Worm (Caenorhabditis elegans) whole organism, young adult: ENCODE results near the gene mpz-5.

Experiments
- B0261.1 ChIP-seq: sonication (generic microtip); optimal IDR thresholded peaks from 2 replicates; lab custom pipeline; 2016; ENCODE audit warnings: mild to moderate bottlenecking, missing genetic modification characterization, moderate library complexity, missing compliant biosample characterization
- B0336.3 ChIP-seq: fragments of 200-800 bp; sonication (Bioruptor generic); IDR thresholded peaks from 2 replicates; pipeline ENCODE4 v1.3.6; 2022; ENCODE audit warnings: missing genetic modification characterization, missing compliant biosample characterization
- C06A6.2 ChIP-seq: fragments of 200-800 bp; sonication (Bioruptor generic); conservative IDR thresholded peaks from 2 replicates; pipeline ENCODE4 v1.3.6; 2022; ENCODE audit warnings: missing genetic modification characterization, missing compliant biosample characterization
- F39B2.1 ChIP-seq: fragments of 200-800 bp; sonication (Bioruptor generic); IDR thresholded peaks from 2 replicates; pipeline ENCODE4 v1.3.6; 2022; ENCODE audit warnings: missing genetic modification reagents, missing genetic modification characterization, missing compliant biosample characterization
- F57A8.1 ChIP-seq: fragments of 200-800 bp; sonication (Bioruptor generic); optimal IDR thresholded peaks from 2 replicates; lab custom pipeline; 2018; ENCODE audit warnings: mild to moderate bottlenecking, missing genetic modification characterization, moderate library complexity, missing compliant biosample characterization
- K11D2.4 ChIP-seq: fragments of 200-800 bp; sonication (Bioruptor generic); IDR thresholded peaks from 2 replicates; pipeline ENCODE4 v1.3.6; 2022; ENCODE audit warnings: missing genetic modification reagents, missing genetic modification characterization, missing compliant biosample characterization
- K12H6.12 ChIP-seq: fragments of 200-800 bp; sonication (Bioruptor generic); optimal IDR thresholded peaks from 2 replicates; lab custom pipeline; 2018; ENCODE audit warnings: mild to moderate bottlenecking, missing genetic modification characterization, missing compliant biosample characterization
- Y53G8AR.9 ChIP-seq: fragments of 200-800 bp; sonication (Bioruptor generic); conservative IDR thresholded peaks from 2 replicates; pipeline ENCODE4 v1.3.6; 2022; ENCODE audit warnings: missing genetic modification reagents, missing genetic modification characterization, missing compliant biosample characterization
- ZK185.1 ChIP-seq: sonication (generic microtip); optimal IDR thresholded peaks from 2 replicates; lab custom pipeline; 2016; ENCODE audit warnings: mild to moderate bottlenecking, missing genetic modification characterization, missing compliant biosample characterization; ENCODE audit not compliant: poor library complexity, severe bottlenecking
- attf-3 ChIP-seq: fragments of 200-800 bp; sonication (Bioruptor generic); conservative IDR thresholded peaks from 2 replicates; pipeline ENCODE4 v1.3.6; 2022; ENCODE audit warnings: missing genetic modification reagents, missing genetic modification characterization, missing compliant biosample characterization
- ccch-3 ChIP-seq: fragments of 200-800 bp; sonication (Bioruptor generic); optimal IDR thresholded peaks from 2 replicates; lab custom pipeline; 2018; ENCODE audit warnings: mild to moderate bottlenecking, missing genetic modification characterization, missing compliant biosample characterization
- cebp-1 ChIP-seq, 2 experiments: fragments of 200-800 bp in 1 of 2; sonication (Bioruptor generic) in 1 of 2; sonication (generic microtip) in 1 of 2; IDR thresholded peaks in 1 of 2; optimal IDR thresholded peaks in 1 of 2; 2 replicates each; pipeline versions ENCODE4 v1.3.6 to Lab custom; 2017 to 2022; ENCODE audit warnings: missing compliant biosample characterization in 2 of 2, missing genetic modification characterization in 2 of 2, mild to moderate bottlenecking in 1 of 2, missing genetic modification reagents in 1 of 2, moderate library complexity in 1 of 2
- cebp-2 ChIP-seq: fragments of 200-800 bp; sonication (Bioruptor generic); IDR thresholded peaks from 2 replicates; pipeline ENCODE4 v1.3.6; 2022; ENCODE audit warnings: missing genetic modification characterization, missing compliant biosample characterization
- ceh-40 ChIP-seq: fragments of 200-800 bp; sonication (Bioruptor generic); IDR thresholded peaks from 2 replicates; pipeline ENCODE4 v1.3.6; 2022; ENCODE audit warnings: missing genetic modification characterization, missing compliant biosample characterization
- ceh-79 ChIP-seq: sonication (generic microtip); optimal IDR thresholded peaks from 2 replicates; lab custom pipeline; 2017; ENCODE audit warnings: mild to moderate bottlenecking, missing genetic modification characterization, missing compliant biosample characterization
- ceh-91 ChIP-seq: fragments of 200-800 bp; sonication (Bioruptor generic); IDR thresholded peaks from 2 replicates; pipeline ENCODE4 v1.3.6; 2022; ENCODE audit warnings: missing genetic modification reagents, missing genetic modification characterization, missing compliant biosample characterization
- chd-7 ChIP-seq: sonication (generic microtip); optimal IDR thresholded peaks from 2 replicates; lab custom pipeline; 2016; ENCODE audit warnings: mild to moderate bottlenecking, missing genetic modification characterization, moderate library complexity, missing compliant biosample characterization
- die-1 ChIP-seq: sonication (generic microtip); optimal IDR thresholded peaks from 2 replicates; lab custom pipeline; 2016; ENCODE audit warnings: missing genotype, mild to moderate bottlenecking, missing genetic modification characterization, missing compliant biosample characterization
- dpl-1 ChIP-seq: fragments of 150-350 bp; optimal IDR thresholded peaks from 2 replicates; lab custom pipeline; 2014; ENCODE audit warnings: missing biosample characterization, missing genetic modification reagents, missing genetic modification characterization
- egl-18 ChIP-seq: fragments of 200-800 bp; sonication (Bioruptor generic); IDR thresholded peaks from 2 replicates; pipeline ENCODE4 v1.3.6; 2022; ENCODE audit warnings: missing genetic modification reagents, missing genetic modification characterization, missing compliant biosample characterization
- egl-44 ChIP-seq: fragments of 200-800 bp; sonication (Bioruptor generic); IDR thresholded peaks from 2 replicates; pipeline ENCODE4 v1.3.6; 2022; ENCODE audit warnings: missing genetic modification reagents, missing genetic modification characterization, missing compliant biosample characterization
- him-1 ChIP-seq: sonication (generic microtip); optimal IDR thresholded peaks from 2 replicates; lab custom pipeline; 2016; ENCODE audit warnings: missing genotype, missing genetic modification reagents, missing genetic modification characterization, missing compliant biosample characterization
- hlh-12 ChIP-seq: sonication (generic microtip); optimal IDR thresholded peaks from 2 replicates; lab custom pipeline; 2016; ENCODE audit warnings: missing genetic modification characterization, missing compliant biosample characterization
- hlh-26 ChIP-seq: fragments of 200-800 bp; sonication (Bioruptor generic); conservative IDR thresholded peaks from 2 replicates; pipeline ENCODE4 v1.3.6; 2022; ENCODE audit warnings: missing genetic modification reagents, missing genetic modification characterization, missing compliant biosample characterization
- hrde-1 ChIP-seq: sonication (generic microtip); optimal IDR thresholded peaks from 2 replicates; lab custom pipeline; 2016; ENCODE audit warnings: missing genetic modification characterization, mild to moderate bottlenecking, missing compliant biosample characterization, moderate library complexity, missing genotype, missing genetic modification reagents, borderline replicate concordance
- hsf-1 ChIP-seq: fragments of 200-800 bp; sonication (Bioruptor generic); IDR thresholded peaks from 2 replicates; pipeline ENCODE4 v1.3.6; 2022; ENCODE audit warnings: missing genetic modification reagents, missing genetic modification characterization, missing compliant biosample characterization
- let-526 ChIP-seq: fragments of 200-800 bp; sonication (Bioruptor generic); IDR thresholded peaks from 2 replicates; pipeline ENCODE4 v1.3.6; 2022; ENCODE audit warnings: missing genetic modification reagents, missing genetic modification characterization, missing compliant biosample characterization
- let-607 ChIP-seq, 2 experiments: fragments of 200-800 bp in 1 of 2; sonication (Bioruptor generic) in 1 of 2; sonication (generic microtip) in 1 of 2; optimal IDR thresholded peaks; 2 replicates each; lab custom pipeline; 2016 to 2018; ENCODE audit warnings: mild to moderate bottlenecking in 2 of 2, missing compliant biosample characterization in 2 of 2, missing genetic modification characterization in 2 of 2, moderate library complexity in 2 of 2, missing genotype in 1 of 2
- lin-26 ChIP-seq: fragments of 200-800 bp; sonication (Bioruptor generic); IDR thresholded peaks from 2 replicates; pipeline ENCODE4 v1.3.6; 2022; ENCODE audit warnings: missing genetic modification reagents, missing genetic modification characterization, missing compliant biosample characterization
- lin-40 ChIP-seq: sonication (generic microtip); optimal IDR thresholded peaks from 2 replicates; lab custom pipeline; 2016; ENCODE audit warnings: missing genetic modification characterization, mild to moderate bottlenecking, missing compliant biosample characterization, missing genotype, missing genetic modification reagents
- lin-54 ChIP-seq: fragments of 200-800 bp; sonication (Bioruptor generic); optimal IDR thresholded peaks from 2 replicates; lab custom pipeline; 2018; ENCODE audit warnings: mild to moderate bottlenecking, missing genetic modification characterization, missing compliant biosample characterization
- lsl-1 ChIP-seq: fragments of 200-800 bp; sonication (Bioruptor generic); optimal IDR thresholded peaks from 2 replicates; lab custom pipeline; 2018; ENCODE audit warnings: mild to moderate bottlenecking, missing genetic modification characterization, moderate library complexity, missing compliant biosample characterization
- madf-10 ChIP-seq: sonication (generic microtip); optimal IDR thresholded peaks from 2 replicates; lab custom pipeline; 2016; ENCODE audit warnings: mild to moderate bottlenecking, missing genetic modification characterization, missing compliant biosample characterization
- madf-3 ChIP-seq: fragments of 200-800 bp; sonication (Bioruptor generic); IDR thresholded peaks from 2 replicates; pipeline ENCODE4 v1.3.6; 2022; ENCODE audit warnings: missing genetic modification reagents, missing genetic modification characterization, missing compliant biosample characterization
- madf-6 ChIP-seq: fragments of 200-800 bp; sonication (Bioruptor generic); IDR thresholded peaks from 2 replicates; pipeline ENCODE4 v1.3.6; 2022; ENCODE audit warnings: missing genetic modification reagents, missing genetic modification characterization, missing compliant biosample characterization
- madf-8 ChIP-seq: fragments of 200-800 bp; sonication (Bioruptor generic); conservative IDR thresholded peaks from 2 replicates; pipeline ENCODE4 v1.3.6; 2022; ENCODE audit warnings: missing genetic modification reagents, missing genetic modification characterization, missing compliant biosample characterization
- mel-28 ChIP-seq: sonication (generic microtip); optimal IDR thresholded peaks from 2 replicates; lab custom pipeline; 2016; ENCODE audit warnings: borderline replicate concordance, mild to moderate bottlenecking, missing genetic modification characterization, missing compliant biosample characterization
- nfyb-1 ChIP-seq: fragments of 200-800 bp; sonication (Bioruptor generic); IDR thresholded peaks from 2 replicates; pipeline ENCODE4 v1.3.6; 2022; ENCODE audit warnings: missing genetic modification reagents, missing genetic modification characterization, missing compliant biosample characterization
- nhr-179 ChIP-seq: sonication (generic microtip); optimal IDR thresholded peaks from 2 replicates; lab custom pipeline; 2016; ENCODE audit warnings: mild to moderate bottlenecking, missing genetic modification characterization, missing compliant biosample characterization
- nhr-27 ChIP-seq: fragments of 200-800 bp; sonication (Bioruptor generic); optimal IDR thresholded peaks from 2 replicates; lab custom pipeline; 2018; ENCODE audit warnings: mild to moderate bottlenecking, missing genetic modification characterization, moderate library complexity, missing compliant biosample characterization
- rec-8 ChIP-seq, 2 experiments: sonication (generic microtip); optimal IDR thresholded peaks; 2 replicates each; lab custom pipeline; 2016; ENCODE audit warnings: mild to moderate bottlenecking in 2 of 2, missing genetic modification characterization in 2 of 2, missing genetic modification reagents in 2 of 2, missing genotype in 2 of 2, missing biosample characterization in 1 of 2, missing compliant biosample characterization in 1 of 2, moderate library complexity in 1 of 2
- sdz-38 ChIP-seq: sonication (generic microtip); optimal IDR thresholded peaks from 2 replicates; lab custom pipeline; 2016; ENCODE audit warnings: missing genotype, missing genetic modification characterization, missing compliant biosample characterization
- somi-1 ChIP-seq: fragments of 200-800 bp; sonication (Bioruptor generic); optimal IDR thresholded peaks from 2 replicates; lab custom pipeline; 2018; ENCODE audit warnings: mild to moderate bottlenecking, missing genetic modification characterization, missing compliant biosample characterization
- sptf-2 ChIP-seq: fragments of 200-800 bp; sonication (Bioruptor generic); optimal IDR thresholded peaks from 2 replicates; lab custom pipeline; 2018; ENCODE audit warnings: mild to moderate bottlenecking, missing genetic modification characterization, missing compliant biosample characterization
- tlf-1 ChIP-seq: fragments of 200-800 bp; sonication (Bioruptor generic); optimal IDR thresholded peaks from 2 replicates; lab custom pipeline; 2018; ENCODE audit warnings: mild to moderate bottlenecking, missing genetic modification characterization, missing compliant biosample characterization
- zfh-2 ChIP-seq: fragments of 200-800 bp; sonication (Bioruptor generic); conservative IDR thresholded peaks from 2 replicates; pipeline ENCODE4 v1.3.6; 2022; ENCODE audit warnings: missing genetic modification reagents, missing genetic modification characterization, missing compliant biosample characterization
- zim-3 ChIP-seq: sonication (generic microtip); optimal IDR thresholded peaks from 2 replicates; lab custom pipeline; 2017; ENCODE audit warnings: mild to moderate bottlenecking, missing genetic modification characterization, moderate library complexity, missing compliant biosample characterization
- ztf-3 ChIP-seq: fragments of 200-800 bp; sonication (Bioruptor generic); optimal IDR thresholded peaks from 2 replicates; lab custom pipeline; 2018; ENCODE audit warnings: mild to moderate bottlenecking, missing genetic modification characterization, missing compliant biosample characterization

Gene mpz-5

DNA sequence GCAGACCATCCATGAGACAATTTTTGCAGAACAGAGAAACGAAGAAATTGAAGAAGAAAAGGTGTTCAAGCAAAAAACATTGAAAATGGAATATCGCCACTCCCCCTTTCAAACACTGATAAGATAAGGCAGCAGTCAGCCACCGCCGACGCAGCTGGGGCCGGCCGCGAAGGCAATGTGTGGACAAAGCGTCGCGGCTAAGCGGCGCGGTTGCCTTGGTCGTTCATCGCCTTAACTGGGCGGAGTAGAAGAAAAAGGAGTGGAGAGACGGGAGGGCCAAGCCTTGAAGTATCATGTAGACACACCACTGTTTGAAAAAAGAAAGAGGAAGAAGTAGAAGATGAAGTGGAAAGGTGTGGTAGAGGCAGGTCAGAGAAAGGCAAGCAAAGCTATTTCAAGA lies 42.7 kb downstream of the mpz-5 start (continued):
- TF ChIP-seq F57A8.1 (GFP tag; lab: Kevin White, UChicago), result no peak
- peak; percentile 95 for TF ChIP-seq zfh-2 (GFP tag; lab: Robert Waterston, UW)
- TF ChIP-seq K11D2.4 (GFP tag; lab: Robert Waterston, UW), result no peak
- TF ChIP-seq C06A6.2 (GFP tag; lab: Robert Waterston, UW), result no peak
- no peak for TF ChIP-seq ccch-3
- no peak for TF ChIP-seq somi-1
- TF ChIP-seq nhr-179 (tag; lab: Kevin White, UChicago), result no peak
- no peak for TF ChIP-seq dpl-1 (GFP tag; lab: Kevin White, UChicago)
- no peak for TF ChIP-seq sdz-38 (tag; lab: Kevin White, UChicago)
- TF ChIP-seq let-526 (GFP tag; lab: Robert Waterston, UW), result 0 out of 2 replicates have a peak, but pooled peaks have one; percentile 31
- no peak for TF ChIP-seq lsl-1 (GFP tag; lab: Kevin White, UChicago)
- peak; percentile 12 for TF ChIP-seq lin-40
- TF ChIP-seq nfyb-1 (GFP tag; lab: Robert Waterston, UW), result no peak
- TF ChIP-seq egl-44, result no peak
- no peak for TF ChIP-seq Y53G8AR.9 (GFP tag; lab: Robert Waterston, UW)
- TF ChIP-seq madf-3 (GFP tag; lab: Robert Waterston, UW), result no peak
- peak; percentile 28; the same call in 1 of the 2 replicates for TF ChIP-seq B0336.3
- TF ChIP-seq lin-26 (GFP tag; lab: Robert Waterston, UW), result no peak
- no peak for TF ChIP-seq nhr-27 (tag; lab: Kevin White, UChicago)
- peak; percentile 5 for TF ChIP-seq K12H6.12 (tag; lab: Kevin White, UChicago)
- TF ChIP-seq die-1, result no peak
- TF ChIP-seq hlh-12, result no peak
- no peak for TF ChIP-seq ZK185.1 (tag; lab: Kevin White, UChicago)
- no peak for TF ChIP-seq F39B2.1 (GFP tag; lab: Robert Waterston, UW)
- no peak for TF ChIP-seq sptf-2
- TF ChIP-seq attf-3 (GFP tag; lab: Robert Waterston, UW), result no peak
- no peak for TF ChIP-seq him-1 (tag; lab: Kevin White, UChicago)
- TF ChIP-seq ztf-3, result no peak
- no peak for TF ChIP-seq chd-7 (tag; lab: Kevin White, UChicago)
- no peak for TF ChIP-seq ceh-91 (GFP tag; lab: Robert Waterston, UW)
- TF ChIP-seq hlh-26 (GFP tag; lab: Robert Waterston, UW), result no peak
- no peak for TF ChIP-seq let-607 (tag; optimal IDR thresholded peaks at IDR 0.05; lab: Kevin White, UChicago)
- TF ChIP-seq zim-3 (tag; lab: Kevin White, UChicago), result no peak
- no peak for TF ChIP-seq cebp-2
- no peak for TF ChIP-seq tlf-1 (GFP tag; lab: Kevin White, UChicago)
- no peak for TF ChIP-seq hsf-1 (GFP tag; lab: Robert Waterston, UW)
- no peak for TF ChIP-seq madf-10 (tag; lab: Kevin White, UChicago)
- no peak for TF ChIP-seq cebp-1 (GFP tag; IDR thresholded peaks at IDR 0.05; lab: Robert Waterston, UW)
- peak; percentile 57 for TF ChIP-seq cebp-1 (tag; optimal IDR thresholded peaks at IDR 0.05; lab: Kevin White, UChicago)
- peak; percentile 12 for TF ChIP-seq lin-54 (GFP tag; lab: Kevin White, UChicago)
- no peak for TF ChIP-seq madf-6
- TF ChIP-seq egl-18, result no peak
- no peak for TF ChIP-seq rec-8 (tag; optimal IDR thresholded peaks at IDR 0.05; lab: Kevin White, UChicago)
- TF ChIP-seq hrde-1 (tag; lab: Kevin White, UChicago), result no peak
- TF ChIP-seq ceh-40 (GFP tag; lab: Robert Waterston, UW), result no peak
- no peak for TF ChIP-seq B0261.1 (tag; lab: Kevin White, UChicago)
- no peak for TF ChIP-seq ceh-79 (tag; lab: Kevin White, UChicago)
- TF ChIP-seq mel-28 (tag; lab: Kevin White, UChicago), result no peak
- TF ChIP-seq madf-8 (GFP tag; lab: Robert Waterston, UW), result no peak
